Worm (Caenorhabditis elegans) whole organism, L4 larva: ENCODE data around the gene ugt-54.

ENCODE experiments used
- T20F7.1 ChIP-seq: fragments of 200-800 bp; sonication (Bioruptor generic); optimal IDR thresholded peaks from 2 replicates; lab custom pipeline; 2018; ENCODE audit warnings: mild to moderate bottlenecking, missing genetic modification characterization, missing compliant biosample characterization
- T26A8.4 ChIP-seq: fragments of 200-800 bp; sonication (Bioruptor generic); IDR thresholded peaks from 2 replicates; pipeline ENCODE4 v1.3.6; 2022; ENCODE audit warnings: missing genetic modification characterization, missing compliant biosample characterization
- Y105C5A.15 ChIP-seq: fragments of 200-800 bp; sonication (Bioruptor generic); IDR thresholded peaks from 2 replicates; pipeline ENCODE4 v1.3.6; 2022; ENCODE audit warnings: missing genetic modification characterization, missing compliant biosample characterization
- Y48G9A.11 ChIP-seq: fragments of 200-800 bp; sonication (Bioruptor generic); IDR thresholded peaks from 2 replicates; pipeline ENCODE4 v1.3.6; 2022; ENCODE audit warnings: missing genetic modification reagents, missing genetic modification characterization, missing compliant biosample characterization
- ZK337.2 ChIP-seq: fragments of 200-800 bp; sonication (Bioruptor generic); IDR thresholded peaks from 2 replicates; pipeline ENCODE4 v1.3.6; 2022; ENCODE audit warnings: missing genetic modification reagents, missing genetic modification characterization, missing compliant biosample characterization
- aly-2 ChIP-seq: sonication (generic microtip); optimal IDR thresholded peaks from 2 replicates; lab custom pipeline; 2018; ENCODE audit warnings: missing biosample characterization, missing genetic modification characterization
- ama-1 ChIP-seq: fragments of 150-350 bp; optimal IDR thresholded peaks from 2 replicates; lab custom pipeline; 2014; ENCODE audit warnings: inconsistent platforms, mixed read lengths
- arid-1 ChIP-seq: fragments of 200-800 bp; sonication (Bioruptor generic); conservative IDR thresholded peaks from 2 replicates; pipeline ENCODE4 v1.3.6; 2022; ENCODE audit warnings: missing genetic modification reagents, missing genetic modification characterization, missing compliant biosample characterization
- attf-4 ChIP-seq: sonication (generic microtip); optimal IDR thresholded peaks from 3 replicates; lab custom pipeline; 2017; ENCODE audit warnings: missing biosample characterization, missing genetic modification characterization
- ceh-20 ChIP-seq: fragments of 200-800 bp; sonication (Bioruptor generic); IDR thresholded peaks from 2 replicates; pipeline ENCODE4 v1.3.6; 2022; ENCODE audit warnings: missing genetic modification reagents, missing genetic modification characterization, missing compliant biosample characterization
- ceh-32 ChIP-seq: sonication (generic microtip); optimal IDR thresholded peaks from 2 replicates; lab custom pipeline; 2016; ENCODE audit warnings: mild to moderate bottlenecking, missing genetic modification characterization, missing compliant biosample characterization; ENCODE audit not compliant: poor library complexity
- ceh-82 ChIP-seq: sonication (generic microtip); optimal IDR thresholded peaks from 2 replicates; lab custom pipeline; 2017; ENCODE audit warnings: missing biosample characterization, missing genetic modification characterization
- ctbp-1 ChIP-seq: fragments of 200-800 bp; sonication (Bioruptor generic); IDR thresholded peaks from 2 replicates; pipeline ENCODE4 v1.3.6; 2022; ENCODE audit warnings: missing genetic modification reagents, missing genetic modification characterization, missing compliant biosample characterization
- daf-12 ChIP-seq: fragments of 150-350 bp; optimal IDR thresholded peaks from 2 replicates; lab custom pipeline; 2014; ENCODE audit warnings: missing biosample characterization, missing genetic modification reagents, missing genetic modification characterization
- daf-19 ChIP-seq: fragments of 200-800 bp; sonication (Bioruptor generic); conservative IDR thresholded peaks from 2 replicates; pipeline ENCODE4 v1.3.6; 2022; ENCODE audit warnings: missing genetic modification characterization, missing compliant biosample characterization
- daf-8 ChIP-seq: fragments of 200-800 bp; sonication (Bioruptor generic); IDR thresholded peaks from 2 replicates; pipeline ENCODE4 v1.3.6; 2022; ENCODE audit warnings: missing genetic modification characterization, missing compliant biosample characterization
- dmd-9 ChIP-seq: fragments of 200-800 bp; sonication (Bioruptor generic); IDR thresholded peaks from 2 replicates; pipeline ENCODE4 v1.3.6; 2022; ENCODE audit warnings: missing genetic modification reagents, missing genetic modification characterization, missing compliant biosample characterization
- dpl-1 ChIP-seq: fragments of 150-350 bp; optimal IDR thresholded peaks from 2 replicates; lab custom pipeline; 2014; ENCODE audit warnings: missing biosample characterization, missing genetic modification reagents, missing genetic modification characterization
- egl-27 ChIP-seq: sonication (generic microtip); optimal IDR thresholded peaks from 3 replicates; lab custom pipeline; 2017; ENCODE audit warnings: missing biosample characterization, missing genetic modification reagents, missing genetic modification characterization
- egl-43 ChIP-seq: fragments of 200-800 bp; sonication (Bioruptor generic); IDR thresholded peaks from 2 replicates; pipeline ENCODE4 v1.3.6; 2022; ENCODE audit warnings: missing genetic modification reagents, missing genetic modification characterization, missing compliant biosample characterization
- gei-8 ChIP-seq: fragments of 200-800 bp; sonication (Bioruptor generic); optimal IDR thresholded peaks from 2 replicates; lab custom pipeline; 2018; ENCODE audit warnings: mild to moderate bottlenecking, missing genetic modification characterization, missing compliant biosample characterization
- hlh-11 ChIP-seq: fragments of 200-800 bp; sonication (Bioruptor generic); optimal IDR thresholded peaks from 2 replicates; lab custom pipeline; 2018; ENCODE audit warnings: mild to moderate bottlenecking, missing genetic modification characterization, missing compliant biosample characterization
- jun-1 ChIP-seq: fragments of 150-350 bp; optimal IDR thresholded peaks from 2 replicates; lab custom pipeline; 2014; ENCODE audit warnings: missing biosample characterization, missing genetic modification reagents, missing genetic modification characterization
- lin-15B ChIP-seq: fragments of 150-350 bp; sonication (generic microtip); optimal IDR thresholded peaks from 3 replicates; lab custom pipeline; 2014; ENCODE audit warnings: missing biosample characterization, missing genetic modification characterization
- lsy-2 ChIP-seq, 2 experiments: fragments of 150-350 bp in 1 of 2; sonication (generic microtip) in 1 of 2; optimal IDR thresholded peaks; 2 replicates each; lab custom pipeline; 2014 to 2017; ENCODE audit warnings: missing biosample characterization in 2 of 2, missing genetic modification characterization in 2 of 2
- mdl-1 ChIP-seq, 2 experiments: fragments of 150-350 bp in 1 of 2; sonication (generic microtip) in 1 of 2; optimal IDR thresholded peaks; 2 replicates each; lab custom pipeline; 2014 to 2017; ENCODE audit warnings: missing biosample characterization in 2 of 2, missing genetic modification characterization in 2 of 2
- mxl-2 ChIP-seq: fragments of 200-800 bp; sonication (Bioruptor generic); conservative IDR thresholded peaks from 2 replicates; pipeline ENCODE4 v1.3.6; 2022; ENCODE audit warnings: missing genetic modification reagents, missing genetic modification characterization, missing compliant biosample characterization
- mxl-3 ChIP-seq: fragments of 200-800 bp; sonication (Bioruptor generic); optimal IDR thresholded peaks from 2 replicates; lab custom pipeline; 2018; ENCODE audit warnings: mild to moderate bottlenecking, missing genetic modification characterization, missing compliant biosample characterization
- nhr-10 ChIP-seq: fragments of 150-350 bp; optimal IDR thresholded peaks from 2 replicates; lab custom pipeline; 2014; ENCODE audit warnings: missing biosample characterization, missing genetic modification characterization
- nhr-237 ChIP-seq: sonication (generic microtip); optimal IDR thresholded peaks from 2 replicates; lab custom pipeline; 2017; ENCODE audit warnings: missing biosample characterization, missing genetic modification characterization
- nhr-25 ChIP-seq: sonication (generic microtip); optimal IDR thresholded peaks from 2 replicates; lab custom pipeline; 2017; ENCODE audit warnings: missing genetic modification characterization, mild to moderate bottlenecking, missing compliant biosample characterization, antibody characterized with exemption, moderate library complexity, borderline replicate concordance; ENCODE audit not compliant: insufficient read depth
- nhr-28 ChIP-seq: fragments of 150-350 bp; optimal IDR thresholded peaks from 2 replicates; lab custom pipeline; 2014; ENCODE audit warnings: missing biosample characterization, missing genetic modification characterization
- nhr-48 ChIP-seq: sonication (generic microtip); optimal IDR thresholded peaks from 2 replicates; lab custom pipeline; 2016; ENCODE audit warnings: mild to moderate bottlenecking, missing genetic modification characterization, missing compliant biosample characterization
- nhr-76 ChIP-seq: fragments of 150-350 bp; optimal IDR thresholded peaks from 2 replicates; lab custom pipeline; 2014; ENCODE audit warnings: missing biosample characterization, missing genetic modification characterization
- pqm-1 ChIP-seq: sonication (generic microtip); optimal IDR thresholded peaks from 2 replicates; lab custom pipeline; 2017; ENCODE audit warnings: missing biosample characterization, missing genetic modification characterization
- saeg-2 ChIP-seq: fragments of 200-800 bp; sonication (Bioruptor generic); IDR thresholded peaks from 2 replicates; pipeline ENCODE4 v1.3.6; 2022; ENCODE audit warnings: missing genetic modification reagents, missing genetic modification characterization, missing compliant biosample characterization
- set-16 ChIP-seq: fragments of 200-800 bp; sonication (Bioruptor generic); IDR thresholded peaks from 2 replicates; pipeline ENCODE4 v1.3.6; 2022; ENCODE audit warnings: missing genetic modification reagents, missing genetic modification characterization, missing compliant biosample characterization
- snpc-1.2 ChIP-seq: fragments of 200-800 bp; sonication (Bioruptor generic); IDR thresholded peaks from 2 replicates; pipeline ENCODE4 v1.3.6; 2022; ENCODE audit warnings: missing genetic modification reagents, missing genetic modification characterization, missing compliant biosample characterization
- spr-1 ChIP-seq: sonication (generic microtip); optimal IDR thresholded peaks from 2 replicates; lab custom pipeline; 2016; ENCODE audit warnings: mild to moderate bottlenecking, missing genetic modification characterization, missing compliant biosample characterization
- spr-3 ChIP-seq: fragments of 200-800 bp; sonication (Bioruptor generic); optimal IDR thresholded peaks from 2 replicates; lab custom pipeline; 2018; ENCODE audit warnings: mild to moderate bottlenecking, missing genetic modification characterization, missing compliant biosample characterization
- tra-1 ChIP-seq: fragments of 200-800 bp; sonication (Bioruptor generic); IDR thresholded peaks from 2 replicates; pipeline ENCODE4 v1.3.6; 2022; ENCODE audit warnings: missing genetic modification reagents, missing genetic modification characterization, missing compliant biosample characterization
- unc-62 ChIP-seq, 3 experiments: fragments of 150-350 bp in 1 of 3; sonication (generic microtip); optimal IDR thresholded peaks in 2 of 3; peaks in 1 of 3; 1 replicate in 1 of 3; 2 replicates in 2 of 3; lab custom pipeline; 2014 to 2017; ENCODE audit warnings: missing biosample characterization in 3 of 3, missing genetic modification characterization in 3 of 3, missing genetic modification reagents in 3 of 3, missing genotype in 1 of 3
- vab-7 ChIP-seq: fragments of 200-800 bp; sonication (Bioruptor generic); IDR thresholded peaks from 2 replicates; pipeline ENCODE4 v1.3.6; 2022; ENCODE audit warnings: missing genetic modification reagents, missing genetic modification characterization, missing compliant biosample characterization
- zag-1 ChIP-seq: fragments of 150-350 bp; optimal IDR thresholded peaks from 2 replicates; lab custom pipeline; 2014; ENCODE audit warnings: missing biosample characterization, missing genetic modification characterization
- zfp-2 ChIP-seq: sonication (generic microtip); optimal IDR thresholded peaks from 2 replicates; lab custom pipeline; 2016; ENCODE audit warnings: mild to moderate bottlenecking, missing genetic modification characterization, missing compliant biosample characterization
- ztf-11 ChIP-seq: fragments of 150-350 bp; optimal IDR thresholded peaks from 2 replicates; lab custom pipeline; 2014; ENCODE audit warnings: missing biosample characterization, missing genetic modification characterization

The ugt-54 gene

DNA sequence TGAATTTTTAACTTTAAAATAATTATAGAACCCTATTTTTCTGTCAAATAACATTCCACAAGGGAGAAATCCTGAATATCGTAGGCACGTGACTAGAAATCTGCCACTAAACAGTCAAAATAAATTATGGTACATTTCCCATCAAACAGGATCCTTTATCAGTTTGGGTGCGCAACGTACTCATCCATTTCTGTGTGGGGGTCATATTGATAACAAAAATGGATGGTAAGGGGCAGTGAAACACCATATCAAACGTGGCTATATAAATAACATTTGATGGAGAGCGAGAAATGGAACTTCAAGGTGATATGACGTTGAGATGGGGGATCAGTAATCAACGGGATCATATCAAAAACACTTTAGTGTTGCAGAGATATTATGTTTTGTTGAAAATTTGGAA, 22.6 kb downstream of the ugt-54 start:
- TF ChIP-seq tra-1 (no peak), mdl-1 (tag; optimal IDR thresholded peaks at IDR 0.05; lab: Kevin White, UChicago) (peak in 1 of 2 experiments; percentile 64), daf-12 (tag; lab: Kevin White, UChicago) (no peak), snpc-1.2 (GFP tag; lab: Robert Waterston, UW) (no peak), nhr-76 (no peak), nhr-25 (tag; lab: Kevin White, UChicago) (peak; percentile 20), spr-3 (GFP tag; lab: Kevin White, UChicago) (no peak), gei-8 (GFP tag; lab: Kevin White, UChicago) (no peak), spr-1 (tag; lab: Kevin White, UChicago) (no peak), vab-7 (GFP tag; lab: Robert Waterston, UW) (no peak), unc-62 (GFP tag; optimal IDR thresholded peaks at IDR 0.05 in 1 of 2; lab: Kevin White, UChicago) (peak in 1 of 2 experiments; percentile 54), unc-62 (tag; optimal IDR thresholded peaks at IDR 0.05; lab: Kevin White, UChicago) (no peak), T20F7.1 (GFP tag; lab: Kevin White, UChicago) (no peak), lsy-2 (tag; optimal IDR thresholded peaks at IDR 0.05; lab: Kevin White, UChicago) (no peak), ceh-32 (no peak), nhr-48 (peak; percentile 72), Y48G9A.11 (GFP tag; lab: Robert Waterston, UW) (no peak), set-16 (GFP tag; lab: Robert Waterston, UW) (no peak), arid-1 (GFP tag; lab: Robert Waterston, UW) (no peak), T26A8.4 (no peak), daf-19 (GFP tag; lab: Robert Waterston, UW) (no peak), dpl-1 (GFP tag; lab: Kevin White, UChicago) (no peak), ctbp-1 (no peak), mxl-2 (GFP tag; lab: Robert Waterston, UW) (no peak), ZK337.2 (GFP tag; lab: Robert Waterston, UW) (no peak), egl-27 (tag; lab: Kevin White, UChicago) (no peak), pqm-1 (tag; lab: Kevin White, UChicago) (no peak), nhr-28 (tag; lab: Kevin White, UChicago) (peak; percentile 62), attf-4 (tag; lab: Kevin White, UChicago) (no peak), hlh-11 (peak; percentile 51), ama-1 (lab: Kevin White, UChicago) (no peak), ceh-82 (tag; lab: Kevin White, UChicago) (no peak), nhr-10 (tag; lab: Kevin White, UChicago) (no peak), zfp-2 (tag; lab: Kevin White, UChicago) (no peak), aly-2 (tag; lab: Kevin White, UChicago) (no peak), zag-1 (no peak), jun-1 (no peak), daf-8 (GFP tag; lab: Robert Waterston, UW) (no peak), Y105C5A.15 (no peak), mxl-3 (GFP tag; lab: Kevin White, UChicago) (peak; percentile 56)

ce11 chrIV:10786731-10787130, 25.2 kb downstream of the ugt-54 start, which contains the start of gene srd-7:
srd-7 (minus strand) TSS chrIV:10786831.
- TF ChIP-seq nhr-237 (tag; lab: Kevin White, UChicago) (no peak), ZK337.2 (GFP tag; lab: Robert Waterston, UW) (no peak), zfp-2 (tag; lab: Kevin White, UChicago) (no peak), set-16 (GFP tag; lab: Robert Waterston, UW) (no peak), lin-15B (no peak), pqm-1 (tag; lab: Kevin White, UChicago) (no peak), ctbp-1 (no peak), ceh-20 (GFP tag; lab: Robert Waterston, UW) (no peak), zag-1 (no peak), saeg-2 (GFP tag; lab: Robert Waterston, UW) (no peak), ztf-11 (tag; lab: Kevin White, UChicago) (no peak), egl-43 (GFP tag; lab: Robert Waterston, UW) (no peak), daf-8 (GFP tag; lab: Robert Waterston, UW) (no peak), dmd-9 (GFP tag; lab: Robert Waterston, UW) (no peak)
